Worm (Caenorhabditis elegans): ENCODE data around the gene aos-1.

Gene aos-1

ce11 chrV:10158528-10158927, 28.4 kb upstream of the aos-1 start, which contains the start of gene srsx-30:
srsx-30 (plus strand) TSS chrV:10158828.
- TF ChIP-seq zfp-2 (tag; optimal IDR thresholded peaks at IDR 0.05) (no peak), F10B5.3 (tag; optimal IDR thresholded peaks at IDR 0.05) (no peak), dpl-1 (GFP tag; optimal IDR thresholded peaks at IDR 0.05) (no peak), unc-39 (tag; optimal IDR thresholded peaks at IDR 0.05) (no peak), dmd-9 (GFP tag; IDR thresholded peaks at IDR 0.05) (no peak), Y48G9A.11 (GFP tag; IDR thresholded peaks at IDR 0.05) (no peak), snpc-1.2 (GFP tag; IDR thresholded peaks at IDR 0.05) (no peak), nhr-48 (tag; optimal IDR thresholded peaks at IDR 0.05) (no peak), lin-29 (GFP tag; IDR thresholded peaks at IDR 0.05) (no peak), F44E2.7 (GFP tag; IDR thresholded peaks at IDR 0.05) (no peak), zag-1 (tag; optimal IDR thresholded peaks at IDR 0.05) (no peak), daf-12 (tag; optimal IDR thresholded peaks at IDR 0.05) (no peak)

- TF ChIP-seq mdt-29 (GFP tag; IDR thresholded peaks at IDR 0.05) = no peak
- TF ChIP-seq dmd-6 (GFP tag; IDR thresholded peaks at IDR 0.05) = no peak
- no peak for TF ChIP-seq hif-1 (tag; optimal IDR thresholded peaks at IDR 0.05)
- TF ChIP-seq nhr-28 (tag; optimal IDR thresholded peaks at IDR 0.05) = no peak
- no peak for TF ChIP-seq lir-3 (tag; optimal IDR thresholded peaks at IDR 0.05)
- TF ChIP-seq zfp-3 (GFP tag; conservative IDR thresholded peaks at IDR 0.05) = no peak
- TF ChIP-seq F44E2.7 (GFP tag; IDR thresholded peaks at IDR 0.05) = no peak
- TF ChIP-seq attf-4 (tag; optimal IDR thresholded peaks at IDR 0.05) = no peak
- no peak for TF ChIP-seq Y105C5A.15 (GFP tag; IDR thresholded peaks at IDR 0.05)
- no peak for TF ChIP-seq Y5F2A.4 (GFP tag; optimal IDR thresholded peaks at IDR 0.05)
- TF ChIP-seq nhr-77 (tag; optimal IDR thresholded peaks at IDR 0.05) = no peak
- no peak for TF ChIP-seq hmg-1.1 (GFP tag; IDR thresholded peaks at IDR 0.05)
- no peak for TF ChIP-seq ceh-44 (GFP tag; IDR thresholded peaks at IDR 0.05)
- no peak for TF ChIP-seq Y75B8A.6 (GFP tag; IDR thresholded peaks at IDR 0.05)
- TF ChIP-seq ztf-7 (tag; optimal IDR thresholded peaks at IDR 0.05) = no peak
Measured at ce11 chrV:10154698-10155097, 24.6 kb upstream of the aos-1 start, which contains the start of gene srsx-29. srsx-29 (plus strand) TSS chrV:10154998.

- TF ChIP-seq ceh-62 (tag; optimal IDR thresholded peaks at IDR 0.05) (no peak), nhr-237 (tag; optimal IDR thresholded peaks at IDR 0.05) (no peak), madf-5 (GFP tag; IDR thresholded peaks at IDR 0.05) (no peak), dpl-1 (GFP tag; optimal IDR thresholded peaks at IDR 0.05) (no peak), unc-39 (tag; optimal IDR thresholded peaks at IDR 0.05) (no peak), aha-1 (tag) (peak; percentile 94)
Measured at ce11 chrV:10153076-10153475, 23.0 kb upstream of the aos-1 start.

- TF ChIP-seq unc-62 (GFP tag; optimal IDR thresholded peaks at IDR 0.05 in 1 of 2) (peak in 1 of 2 experiments; percentile 57), unc-62 (tag; optimal IDR thresholded peaks at IDR 0.05) (no peak), dmd-6 (GFP tag; IDR thresholded peaks at IDR 0.05) (no peak), hlh-11 (tag; optimal IDR thresholded peaks at IDR 0.05) (no peak), nhr-11 (tag; optimal IDR thresholded peaks at IDR 0.05) (no peak), zag-1 (tag; optimal IDR thresholded peaks at IDR 0.05) (no peak), egl-27 (tag; optimal IDR thresholded peaks at IDR 0.05) (no peak), nhr-25 (tag; optimal IDR thresholded peaks at IDR 0.05; ENCODE audit: borderline replicate concordance, insufficient read depth) (no peak), nhr-6 (tag; optimal IDR thresholded peaks at IDR 0.05) (no peak)
Measured at ce11 chrV:10152278-10152677, 22.2 kb upstream of the aos-1 start, which contains the start of gene srsx-28. srsx-28 (plus strand) TSS chrV:10152578.

Measured in whole organism, L4 larva.